Worm (Caenorhabditis elegans): ENCODE measurements around the gene uggt-1.

The uggt-1 gene

ce11 chrX:7478948-7479347 lies 21.8 kb downstream of the uggt-1 start, which contains the start of gene mek-1:
Gene mek-1 (plus strand): TSS chrX:7479248.
- no peak for TF ChIP-seq ceh-9 (tag; optimal IDR thresholded peaks at IDR 0.05)

DNA sequence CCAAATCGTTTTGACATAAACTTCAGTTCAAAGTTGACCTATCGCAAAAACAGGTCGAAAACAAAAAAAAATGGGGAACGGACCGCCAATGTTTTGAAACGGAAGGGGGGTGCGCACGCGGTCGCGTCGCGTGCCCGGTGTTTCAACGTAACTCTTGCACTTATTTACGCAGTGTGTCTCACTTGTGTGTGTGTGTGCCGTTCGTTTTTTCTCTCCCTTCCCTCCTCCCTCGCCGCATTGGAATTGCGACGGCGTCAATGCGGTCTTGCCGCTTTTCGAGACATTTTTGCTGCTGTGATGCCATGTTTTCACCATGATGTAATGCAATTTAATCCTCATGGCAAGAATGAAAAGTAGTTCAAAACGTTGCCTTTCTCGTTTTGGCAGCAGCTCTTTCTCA lies 22.3 kb downstream of the uggt-1 start:
- no peak for TF ChIP-seq eor-1 (tag; optimal IDR thresholded peaks at IDR 0.05)
- peak; percentile 82 for TF ChIP-seq ama-1 (optimal IDR thresholded peaks at IDR 0.05)
- TF ChIP-seq fkh-10 (GFP tag; optimal IDR thresholded peaks at IDR 0.05): peak; percentile 6
- no peak for TF ChIP-seq ztf-11 (tag; optimal IDR thresholded peaks at IDR 0.05)
- TF ChIP-seq unc-62 (GFP tag; optimal IDR thresholded peaks at IDR 0.05): no peak
- no peak for TF ChIP-seq unc-39 (tag; optimal IDR thresholded peaks at IDR 0.05)
- TF ChIP-seq elt-1 (tag; optimal IDR thresholded peaks at IDR 0.05): peak; percentile 3
- TF ChIP-seq ceh-28 (tag; optimal IDR thresholded peaks at IDR 0.05): peak; percentile 17
- TF ChIP-seq lin-39 (tag; optimal IDR thresholded peaks at IDR 0.05): peak; percentile 86
- TF ChIP-seq hmg-11 (tag; optimal IDR thresholded peaks at IDR 0.05): peak; percentile 59
- TF ChIP-seq nhr-76 (tag; optimal IDR thresholded peaks at IDR 0.05): no peak
- peak; percentile 6 for TF ChIP-seq lin-15B (tag; optimal IDR thresholded peaks at IDR 0.05)
- TF ChIP-seq lsy-12 (tag; optimal IDR thresholded peaks at IDR 0.05): no peak
- no peak for TF ChIP-seq ceh-9 (tag; optimal IDR thresholded peaks at IDR 0.05)
- TF ChIP-seq egl-27 (tag; optimal IDR thresholded peaks at IDR 0.05): no peak
- TF ChIP-seq snpc-4 (tag; optimal IDR thresholded peaks at IDR 0.05): no peak
- no peak for TF ChIP-seq nhr-11 (tag; optimal IDR thresholded peaks at IDR 0.05)
- TF ChIP-seq jun-1 (tag; optimal IDR thresholded peaks at IDR 0.05): no peak
- TF ChIP-seq nhr-237 (tag; optimal IDR thresholded peaks at IDR 0.05): no peak
- TF ChIP-seq mdl-1 (tag; optimal IDR thresholded peaks at IDR 0.05): no peak
- TF ChIP-seq nhr-43 (tag; optimal IDR thresholded peaks at IDR 0.05; ENCODE audit: poor library complexity, severe bottlenecking): no peak
- TF ChIP-seq nhr-67 (tag; optimal IDR thresholded peaks at IDR 0.05): no peak
- TF ChIP-seq mml-1 (tag; optimal IDR thresholded peaks at IDR 0.05): no peak
- no peak for TF ChIP-seq ztf-4 (tag; optimal IDR thresholded peaks at IDR 0.05)
- no peak for TF ChIP-seq pqm-1 (tag; optimal IDR thresholded peaks at IDR 0.05)
- TF ChIP-seq ceh-82 (tag; optimal IDR thresholded peaks at IDR 0.05): no peak
- TF ChIP-seq aly-2 (tag; optimal IDR thresholded peaks at IDR 0.05): no peak
- no peak for TF ChIP-seq sea-2 (GFP tag; optimal IDR thresholded peaks at IDR 0.05)
- peak; percentile 35 for TF ChIP-seq elt-2 (tag; optimal IDR thresholded peaks at IDR 0.05)
- no peak for TF ChIP-seq daf-12 (tag; optimal IDR thresholded peaks at IDR 0.05)
- no peak for TF ChIP-seq ceh-16 (tag; optimal IDR thresholded peaks at IDR 0.05)
- TF ChIP-seq elt-3 (tag; optimal IDR thresholded peaks at IDR 0.05): no peak
- TF ChIP-seq R02D3.7 (tag; optimal IDR thresholded peaks at IDR 0.05): no peak
- peak; percentile 51 for TF ChIP-seq nfya-1 (tag; optimal IDR thresholded peaks at IDR 0.05; ENCODE audit: insufficient read depth)
- TF ChIP-seq nhr-28 (tag; optimal IDR thresholded peaks at IDR 0.05): no peak
- no peak for TF ChIP-seq fos-1 (tag; optimal IDR thresholded peaks at IDR 0.05)
- TF ChIP-seq skn-1 (tag; optimal IDR thresholded peaks at IDR 0.05): peak; percentile 16
- TF ChIP-seq nhr-77 (tag; optimal IDR thresholded peaks at IDR 0.05): no peak
- no peak for TF ChIP-seq nhr-23 (tag; optimal IDR thresholded peaks at IDR 0.05)
- no peak for TF ChIP-seq fkh-2 (tag; optimal IDR thresholded peaks at IDR 0.05)
- TF ChIP-seq ZK546.5 (tag; optimal IDR thresholded peaks at IDR 0.05): no peak
- peak; percentile 21 for TF ChIP-seq nhr-25 (tag; optimal IDR thresholded peaks at IDR 0.05)
- no peak for TF ChIP-seq zag-1 (tag; optimal IDR thresholded peaks at IDR 0.05)
- TF ChIP-seq egl-5 (tag; optimal IDR thresholded peaks at IDR 0.05): peak; percentile 6
- TF ChIP-seq nhr-12 (tag; optimal IDR thresholded peaks at IDR 0.05): no peak
- TF ChIP-seq pha-4 (tag; optimal IDR thresholded peaks at IDR 0.05): peak; percentile 47
- no peak for TF ChIP-seq tbx-2 (tag; optimal IDR thresholded peaks at IDR 0.05)
